Fruit fly (Drosophila melanogaster): ENCODE data around the gene CG8003.
A peak's percentile ranks its signal among the peaks of the same experiment; 100 is the strongest.

The CG8003 gene

dm6 chr3L:10669592-10670400 lies 8.5 kb downstream of the CG8003 start:
- TF ChIP-seq Six4 (GFP tag; optimal IDR thresholded peaks at IDR 0.05) (no peak), CG6272 (GFP tag; IDR thresholded peaks at IDR 0.05) (no peak), chn (GFP tag; optimal IDR thresholded peaks at IDR 0.05) (no peak), Hmx (GFP tag; optimal IDR thresholded peaks at IDR 0.05) (no peak), CG10321 (GFP tag; IDR thresholded peaks at IDR 0.05) (no peak), CTCF (GFP tag; optimal IDR thresholded peaks at IDR 0.05) (no peak), Hr39 (optimal IDR thresholded peaks at IDR 0.05) (no peak), CG43689 (GFP tag; IDR thresholded peaks at IDR 0.05) (no peak), nerfin-2 (GFP tag; IDR thresholded peaks at IDR 0.05; ENCODE audit: partially characterized antibody) (0 out of 2 replicates have a peak, but pooled peaks have one; percentile 10), CG8089 (GFP tag; optimal IDR thresholded peaks at IDR 0.05) (no peak), CG32772 (GFP tag; IDR thresholded peaks at IDR 0.05) (no peak), Mad (GFP tag; optimal IDR thresholded peaks at IDR 0.05) (no peak), CG18262 (tag; optimal IDR thresholded peaks at IDR 0.05) (no peak), CG7271 (tag; optimal IDR thresholded peaks at IDR 0.05) (no peak), CG14667 (GFP tag; IDR thresholded peaks at IDR 0.05) (no peak), bowl (GFP tag; IDR thresholded peaks at IDR 0.05) (0 out of 2 replicates have a peak, but pooled peaks have one; percentile 13), sens (GFP tag) (peak; percentile 44), chm (GFP tag; IDR thresholded peaks at IDR 0.05) (no peak), CG30020 (tag; optimal IDR thresholded peaks at IDR 0.05) (no peak), Xrp1 (GFP tag; IDR thresholded peaks at IDR 0.05) (no peak), CG13287 (GFP tag; IDR thresholded peaks at IDR 0.05; ENCODE audit: partially characterized antibody) (no peak), CG10543 (GFP tag; optimal IDR thresholded peaks at IDR 0.05) (no peak), CG4360 (GFP tag; IDR thresholded peaks at IDR 0.05) (peak; percentile 74), tll (GFP tag; optimal IDR thresholded peaks at IDR 0.05) (no peak), CG10267 (tag; optimal IDR thresholded peaks at IDR 0.05) (no peak), tap (tag; optimal IDR thresholded peaks at IDR 0.05) (no peak), CG1603 (tag; optimal IDR thresholded peaks at IDR 0.05) (no peak), CG12769 (tag; optimal IDR thresholded peaks at IDR 0.05) (no peak), pnt (GFP tag; optimal IDR thresholded peaks at IDR 0.05) (no peak), CG15073 (GFP tag; optimal IDR thresholded peaks at IDR 0.05) (no peak), CG4617 (GFP tag; optimal IDR thresholded peaks at IDR 0.05; ENCODE audit: borderline replicate concordance) (no peak), z (GFP tag; IDR thresholded peaks at IDR 0.05) (no peak), ci (GFP tag; IDR thresholded peaks at IDR 0.05) (peak; percentile 48; the same call in 1 of the 3 replicates), CG17385 (GFP tag; optimal IDR thresholded peaks at IDR 0.05) (peak; percentile 42), dmrt11E (tag; optimal IDR thresholded peaks at IDR 0.05) (no peak), gce (GFP tag; IDR thresholded peaks at IDR 0.05) (no peak), CG12104 (GFP tag; optimal IDR thresholded peaks at IDR 0.05) (no peak), pita (GFP tag; optimal IDR thresholded peaks at IDR 0.05) (no peak), zf30C (GFP tag; optimal IDR thresholded peaks at IDR 0.05) (no peak), Meics (GFP tag; optimal IDR thresholded peaks at IDR 0.05) (no peak), shn (GFP tag; optimal IDR thresholded peaks at IDR 0.05) (no peak), CG16815 (GFP tag; optimal IDR thresholded peaks at IDR 0.05) (no peak), CG2199 (GFP tag; IDR thresholded peaks at IDR 0.05) (no peak), CG32532 (GFP tag; IDR thresholded peaks at IDR 0.05) (no peak), otp (GFP tag; IDR thresholded peaks at IDR 0.05) (no peak), CG10147 (GFP tag; optimal IDR thresholded peaks at IDR 0.05) (no peak), crol (GFP tag; IDR thresholded peaks at IDR 0.05) (peak; percentile 92), Dbx (GFP tag; IDR thresholded peaks at IDR 0.05) (0 out of 3 replicates have a peak, but pooled peaks have one; percentile 21), run (tag; optimal IDR thresholded peaks at IDR 0.05) (no peak), Sry-β (GFP tag; optimal IDR thresholded peaks at IDR 0.05) (no peak), Med (GFP tag) (peak; percentile 69)

Data from whole organism, embryonic.